Fruit fly (Drosophila melanogaster) whole organism, larva: Measurements from ENCODE around the gene CG5404.

Experiments used
- noc ChIP-seq: fragments of 200-800 bp; sonication (Bioruptor generic); optimal IDR thresholded peaks from 3 replicates; lab custom pipeline; 2019; ENCODE audit warnings: missing biosample characterization, mild to moderate bottlenecking, missing genetic modification characterization, moderate library complexity

Gene CG5404

dm6 chr3R:15679989-15680388 is 24.5 kb upstream of the CG5404 start:
- no peak for TF ChIP-seq noc (tag; lab: Kevin White, UChicago)

dm6 chr3R:15680666-15681065 is 23.8 kb upstream of the CG5404 start:
- no peak for TF ChIP-seq noc (tag; lab: Kevin White, UChicago)

DNA sequence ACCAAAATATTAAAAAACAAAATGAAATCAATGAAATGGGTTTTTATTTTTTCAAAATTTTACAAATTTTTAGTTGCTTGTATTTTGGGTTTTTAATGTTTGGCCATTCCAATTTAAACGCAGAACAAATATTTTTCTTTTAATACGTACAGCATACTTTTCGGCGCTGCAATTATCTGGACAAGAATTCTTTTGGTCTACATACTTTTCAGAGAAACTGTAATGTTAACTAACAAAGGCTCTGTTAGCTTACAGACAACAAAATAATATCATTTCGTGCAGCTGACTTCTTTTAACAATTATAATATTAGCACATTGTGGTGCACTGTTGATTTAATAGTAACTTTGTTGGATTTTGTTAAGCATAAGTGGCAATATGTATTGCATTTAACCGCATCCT is 16.0 kb upstream of the CG5404 start:
- no peak for TF ChIP-seq noc (tag; lab: Kevin White, UChicago)

dm6 chr3R:15692786-15693185 is 11.7 kb upstream of the CG5404 start, which contains the start of gene CG31446:
Gene CG31446, plus strand, starts transcription at chr3R:15693086.
- TF ChIP-seq noc (tag; lab: Kevin White, UChicago): no peak

- no peak for TF ChIP-seq noc (tag; lab: Kevin White, UChicago)
Observed at dm6 chr3R:15694332-15694731, 10.1 kb upstream of the CG5404 start.

DNA sequence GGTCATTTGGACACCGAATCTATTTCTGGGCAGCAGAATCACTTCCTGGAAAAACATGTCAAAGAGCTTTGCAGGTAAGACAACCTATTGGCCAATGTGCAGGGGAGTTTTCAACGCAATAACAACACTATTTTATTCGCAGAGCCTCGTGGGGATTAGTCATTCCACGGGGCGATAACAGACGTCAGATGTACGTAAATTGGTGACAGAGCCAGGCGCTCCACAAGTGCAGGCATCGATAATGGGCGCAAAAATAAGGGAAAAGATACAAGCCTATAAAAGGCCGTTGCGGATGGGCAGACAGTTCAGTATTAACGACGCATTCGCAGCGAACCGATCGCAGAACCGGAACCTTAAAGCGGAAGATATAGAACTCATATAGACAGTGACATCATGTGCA is 9.5 kb upstream of the CG5404 start, which contains the start of gene CG5399:
TSS of gene CG5399 (plus strand) at position 301 of the 400 bp plus-strand sequence.
- TF ChIP-seq noc (tag; lab: Kevin White, UChicago): no peak

dm6 chr3R:15696461-15697044 is 7.9 kb upstream of the CG5404 start:
- TF ChIP-seq noc (tag; lab: Kevin White, UChicago): peak; percentile 34

- TF ChIP-seq noc (tag; lab: Kevin White, UChicago): no peak
Observed at dm6 chr3R:15700801-15701200, 3.7 kb upstream of the CG5404 start.

DNA sequence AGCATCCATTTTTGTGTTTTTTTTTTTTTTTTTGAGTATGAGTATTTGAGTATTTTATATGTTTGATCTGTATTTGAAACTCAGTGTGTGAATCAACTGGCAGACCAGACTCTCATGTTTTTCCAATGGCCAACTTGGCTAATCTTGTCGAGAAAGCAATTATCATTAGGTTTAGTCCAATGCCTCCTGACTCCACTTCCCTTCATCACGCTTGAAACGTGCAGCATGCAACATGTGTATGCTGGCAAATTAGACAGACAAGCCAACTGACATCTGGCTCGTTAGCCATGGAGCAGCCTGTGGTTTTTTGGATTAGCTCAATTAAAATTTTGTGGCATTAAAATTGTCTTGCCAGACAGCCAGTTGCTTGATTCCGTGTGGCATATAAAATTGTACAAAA is 12.0 kb downstream of the CG5404 start, which contains the start of gene CG31294:
TSS of gene CG31294 (minus strand) at position 101 of the 400 bp plus-strand sequence.
- TF ChIP-seq noc (tag; lab: Kevin White, UChicago): no peak

DNA sequence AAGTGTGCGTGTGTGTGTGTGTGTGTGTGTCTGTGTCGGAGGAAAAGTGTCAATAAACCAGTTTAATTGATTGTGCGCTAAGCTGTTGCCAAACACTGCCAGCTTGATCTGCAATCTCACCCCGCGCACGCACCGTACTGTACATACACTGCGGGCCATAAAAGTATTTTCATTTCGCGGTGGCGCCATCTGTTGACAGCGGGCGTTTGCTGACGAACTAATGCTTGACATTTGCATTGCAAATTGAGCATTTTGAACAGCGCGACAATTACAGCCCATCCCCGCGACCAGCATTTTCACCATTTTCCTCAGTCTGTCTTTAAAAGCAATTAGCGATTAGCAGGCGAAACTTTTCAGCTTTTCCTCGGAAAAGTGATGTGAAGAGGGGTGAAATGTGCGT is 26.2 kb downstream of the CG5404 start:
- TF ChIP-seq noc (tag; lab: Kevin White, UChicago): no peak

DNA sequence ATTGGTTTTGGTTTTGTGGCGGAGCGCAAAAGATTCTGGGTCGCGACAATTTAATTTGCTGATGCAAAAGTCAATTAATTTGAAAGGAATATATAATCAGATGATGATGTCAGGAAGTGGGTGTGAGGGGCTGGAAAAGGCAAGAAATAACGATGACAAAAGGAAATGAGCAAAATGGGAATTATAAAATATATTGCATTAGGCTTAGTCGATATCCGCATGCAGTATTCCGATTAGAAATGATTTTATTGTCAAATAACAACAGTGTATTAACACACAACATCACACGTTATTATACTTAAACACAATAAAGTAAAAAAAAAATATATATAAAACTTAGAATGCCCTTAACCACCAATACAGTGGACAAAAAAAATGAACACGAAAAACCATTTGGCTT is 27.0 kb downstream of the CG5404 start, which contains the start of gene CG34274:
TSS of gene CG34274 (plus strand) at position 301 of the 400 bp plus-strand sequence.
- TF ChIP-seq noc (tag; lab: Kevin White, UChicago): no peak

DNA sequence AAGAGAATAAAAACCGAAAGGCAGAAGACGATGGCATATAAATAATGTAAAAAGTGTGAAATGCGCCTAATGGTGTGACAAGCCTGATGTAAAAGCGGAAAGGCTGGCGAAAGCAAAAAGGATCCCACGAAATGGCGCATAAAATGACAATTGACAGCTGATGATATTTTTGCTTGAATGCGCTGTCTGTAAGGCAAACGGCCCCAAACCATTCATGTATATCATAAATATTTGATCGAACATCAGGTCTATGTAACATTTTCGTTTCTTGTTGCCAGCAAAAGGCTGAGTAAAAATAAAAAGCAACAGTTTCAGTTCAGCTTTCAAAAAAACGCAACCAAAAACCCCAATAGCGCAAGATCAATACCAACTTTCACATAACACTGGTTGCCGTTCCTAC is 39.9 kb downstream of the CG5404 start, which contains the start of gene CG4520:
TSS of gene CG4520 (plus strand) at position 301 of the 400 bp plus-strand sequence.
- no peak for TF ChIP-seq noc (tag; lab: Kevin White, UChicago)
